Worm (Caenorhabditis elegans) whole organism, L3 larva: ENCODE measurements around the gene glb-9.

Experiments used
- ceh-82 ChIP-seq: fragments of 150-350 bp; optimal IDR thresholded peaks from 2 replicates; lab custom pipeline; 2014; ENCODE audit warnings: missing biosample characterization, missing genetic modification characterization
- fkh-10 ChIP-seq: sonication (generic microtip); optimal IDR thresholded peaks from 2 replicates; lab custom pipeline; 2017; ENCODE audit warnings: missing biosample characterization, missing genetic modification reagents, missing genetic modification characterization
- fos-1 ChIP-seq: fragments of 150-350 bp; optimal IDR thresholded peaks from 2 replicates; lab custom pipeline; 2014; ENCODE audit warnings: missing biosample characterization, missing genetic modification characterization
- nhr-11 ChIP-seq: fragments of 150-350 bp; optimal IDR thresholded peaks from 2 replicates; lab custom pipeline; 2014; ENCODE audit warnings: missing biosample characterization, missing genetic modification characterization

- TF ChIP-seq fos-1 (peak; percentile 31), fkh-10 (no peak), nhr-11 (tag; lab: Kevin White, UChicago) (peak; percentile 4), ceh-82 (tag; lab: Kevin White, UChicago) (peak; percentile 26)
Observed at ce11 chrII:7478487-7479234, 40.5 kb downstream of the glb-9 start, which contains the start of the genes aka-1 and ubc-6.
